Fruit fly (Drosophila melanogaster): Measurements from ENCODE around the gene Zmynd8.

The Zmynd8 gene

dm6 chr3R:31713306-31714123 is 44.2 kb downstream of the Zmynd8 start, which contains the start of gene ttk:
Gene ttk (plus strand): TSS chr3R:31713867.
- TF ChIP-seq Myc (optimal IDR thresholded peaks at IDR 0.05) (no peak), dmrt93B (GFP tag; optimal IDR thresholded peaks at IDR 0.05) (no peak), dl (GFP tag; optimal IDR thresholded peaks at IDR 0.05; ENCODE audit: insufficient read depth in 1 of 2, partially characterized antibody in 2 of 2) (peak; percentile 89 to 96), CG9705 (GFP tag; optimal IDR thresholded peaks at IDR 0.05) (no peak), Mio (GFP tag; optimal IDR thresholded peaks at IDR 0.05) (no peak), HLH106 (tag; optimal IDR thresholded peaks at IDR 0.05) (peak; percentile 4), Hnf4 (GFP tag; optimal IDR thresholded peaks at IDR 0.05) (no peak), GATAd (GFP tag; optimal IDR thresholded peaks at IDR 0.05) (no peak), tai (GFP tag; optimal IDR thresholded peaks at IDR 0.05) (no peak), OdsH (GFP tag; optimal IDR thresholded peaks at IDR 0.05) (no peak), ey (GFP tag; optimal IDR thresholded peaks at IDR 0.05) (no peak), CG32264 (GFP tag; optimal IDR thresholded peaks at IDR 0.05) (no peak), sv (GFP tag; optimal IDR thresholded peaks at IDR 0.05) (no peak), Rel (GFP tag; optimal IDR thresholded peaks at IDR 0.05) (peak; percentile 8), Rel (tag; optimal IDR thresholded peaks at IDR 0.05) (no peak), Sp1 (GFP tag; optimal IDR thresholded peaks at IDR 0.05) (peak; percentile 5), pan (optimal IDR thresholded peaks at IDR 0.05) (no peak), sage (GFP tag; optimal IDR thresholded peaks at IDR 0.05) (no peak), Dif (GFP tag; optimal IDR thresholded peaks at IDR 0.05; ENCODE audit: partially characterized antibody) (peak; percentile 92), CrebA (GFP tag; optimal IDR thresholded peaks at IDR 0.05; ENCODE audit: borderline replicate concordance) (peak; percentile 65), dsf (GFP tag; optimal IDR thresholded peaks at IDR 0.05; ENCODE audit: borderline replicate concordance) (no peak), Dfd (GFP tag; optimal IDR thresholded peaks at IDR 0.05) (no peak), Abd-B (GFP tag; optimal IDR thresholded peaks at IDR 0.05) (no peak), psq (GFP tag; optimal IDR thresholded peaks at IDR 0.05) (peak; percentile 58), rgr (GFP tag; optimal IDR thresholded peaks at IDR 0.05) (peak; percentile 16), woc (GFP tag; optimal IDR thresholded peaks at IDR 0.05) (no peak), brk (GFP tag; optimal IDR thresholded peaks at IDR 0.05) (no peak), jim (GFP tag; optimal IDR thresholded peaks at IDR 0.05) (no peak), Hr78 (GFP tag; optimal IDR thresholded peaks at IDR 0.05) (no peak), lola (GFP tag; optimal IDR thresholded peaks at IDR 0.05) (no peak), br (GFP tag; optimal IDR thresholded peaks at IDR 0.05) (peak; percentile 11), N (GFP tag; optimal IDR thresholded peaks at IDR 0.05) (no peak), foxo (GFP tag; optimal IDR thresholded peaks at IDR 0.05) (peak in 1 of 2 experiments; percentile 46), usp (GFP tag; optimal IDR thresholded peaks at IDR 0.05) (no peak), Jra (GFP tag; optimal IDR thresholded peaks at IDR 0.05) (peak; percentile 34), fru (GFP tag; optimal IDR thresholded peaks at IDR 0.05) (peak; percentile 63), h (GFP tag; optimal IDR thresholded peaks at IDR 0.05) (peak; percentile 64), Vsx2 (GFP tag; optimal IDR thresholded peaks at IDR 0.05; ENCODE audit: partially characterized antibody) (peak; percentile 83), Hr83 (GFP tag; optimal IDR thresholded peaks at IDR 0.05; ENCODE audit: poor library complexity, severe bottlenecking) (peak; percentile 25)

dm6 chr3R:31714876-31715712 is 45.8 kb downstream of the Zmynd8 start:
- TF ChIP-seq Vsx2 (GFP tag; optimal IDR thresholded peaks at IDR 0.05; ENCODE audit: partially characterized antibody) (no peak), Sp1 (GFP tag; optimal IDR thresholded peaks at IDR 0.05) (no peak), CrebA (GFP tag; optimal IDR thresholded peaks at IDR 0.05; ENCODE audit: borderline replicate concordance) (no peak), fru (GFP tag; optimal IDR thresholded peaks at IDR 0.05) (no peak), Hnf4 (GFP tag; optimal IDR thresholded peaks at IDR 0.05) (no peak), CG32264 (GFP tag; optimal IDR thresholded peaks at IDR 0.05) (no peak), GATAd (GFP tag; optimal IDR thresholded peaks at IDR 0.05) (no peak), sage (GFP tag; optimal IDR thresholded peaks at IDR 0.05) (no peak), CG9705 (GFP tag; optimal IDR thresholded peaks at IDR 0.05) (no peak), usp (GFP tag; optimal IDR thresholded peaks at IDR 0.05) (no peak), ey (GFP tag; optimal IDR thresholded peaks at IDR 0.05) (no peak), Hr78 (GFP tag; optimal IDR thresholded peaks at IDR 0.05) (no peak), Hr83 (GFP tag; optimal IDR thresholded peaks at IDR 0.05; ENCODE audit: poor library complexity, severe bottlenecking) (no peak), lola (GFP tag; optimal IDR thresholded peaks at IDR 0.05) (no peak), tai (GFP tag; optimal IDR thresholded peaks at IDR 0.05) (no peak)

All from whole organism, wandering third instar larva.